Worm (Caenorhabditis elegans) whole organism, early embryonic: ENCODE data around the gene C49A9.1.

Source experiments
- B0310.2 ChIP-seq: sonication (generic microtip); optimal IDR thresholded peaks from 2 replicates; lab custom pipeline; 2016; ENCODE audit warnings: mild to moderate bottlenecking, missing genetic modification characterization, missing compliant biosample characterization
- F13C5.2 ChIP-seq: sonication (generic microtip); optimal IDR thresholded peaks from 2 replicates; lab custom pipeline; 2017; ENCODE audit warnings: mild to moderate bottlenecking, missing genetic modification characterization, inconsistent platforms, missing compliant biosample characterization
- aly-1 ChIP-seq: sonication (generic microtip); optimal IDR thresholded peaks from 2 replicates; lab custom pipeline; 2016; ENCODE audit warnings: missing genetic modification characterization, missing compliant biosample characterization
- ama-1 ChIP-seq: fragments of 150-350 bp; optimal IDR thresholded peaks from 2 replicates; lab custom pipeline; 2014
- ceh-13 ChIP-seq: fragments of 200-800 bp; sonication (Bioruptor generic); optimal IDR thresholded peaks from 2 replicates; lab custom pipeline; 2018; ENCODE audit warnings: mild to moderate bottlenecking, missing genetic modification characterization, missing compliant biosample characterization
- ceh-36 ChIP-seq: sonication (generic microtip); optimal IDR thresholded peaks from 2 replicates; lab custom pipeline; 2016; ENCODE audit warnings: missing genetic modification characterization, inconsistent platforms, missing compliant biosample characterization
- ets-7 ChIP-seq: sonication (generic microtip); optimal IDR thresholded peaks from 2 replicates; lab custom pipeline; 2016; ENCODE audit warnings: missing genotype, missing genetic modification characterization, missing compliant biosample characterization
- flt-1 ChIP-seq: fragments of 200-800 bp; sonication (Bioruptor generic); IDR thresholded peaks from 2 replicates; pipeline ENCODE4 v1.3.6; 2022; ENCODE audit warnings: missing genetic modification characterization, missing compliant biosample characterization
- hmbx-1 ChIP-seq: sonication (generic microtip); optimal IDR thresholded peaks from 2 replicates; lab custom pipeline; 2016; ENCODE audit warnings: mild to moderate bottlenecking, missing genetic modification characterization, missing compliant biosample characterization
- hmg-4 ChIP-seq: fragments of 200-800 bp; sonication (Bioruptor generic); optimal IDR thresholded peaks from 2 replicates; lab custom pipeline; 2018; ENCODE audit warnings: mild to moderate bottlenecking, missing genetic modification characterization, missing compliant biosample characterization
- hnd-1 ChIP-seq: sonication (generic microtip); optimal IDR thresholded peaks from 2 replicates; lab custom pipeline; 2016; ENCODE audit warnings: missing genetic modification characterization, missing compliant biosample characterization
- pes-1 ChIP-seq: fragments of 200-800 bp; sonication (Bioruptor generic); IDR thresholded peaks from 2 replicates; pipeline ENCODE4 v1.3.6; 2022; ENCODE audit warnings: missing genetic modification reagents, missing genetic modification characterization, missing compliant biosample characterization
- scrt-1 ChIP-seq: fragments of 200-800 bp; sonication (Bioruptor generic); IDR thresholded peaks from 2 replicates; pipeline ENCODE4 v1.3.6; 2022; ENCODE audit warnings: missing genetic modification characterization, missing compliant biosample characterization
- sea-1 ChIP-seq: fragments of 200-800 bp; sonication (Bioruptor generic); conservative IDR thresholded peaks from 2 replicates; pipeline ENCODE4 v1.3.6; 2022; ENCODE audit warnings: missing genetic modification characterization, missing compliant biosample characterization
- tbx-11 ChIP-seq: fragments of 200-800 bp; sonication (Bioruptor generic); IDR thresholded peaks from 2 replicates; pipeline ENCODE4 v1.3.6; 2022; ENCODE audit warnings: missing genetic modification characterization, missing compliant biosample characterization
- tbx-37 ChIP-seq: fragments of 200-800 bp; sonication (Bioruptor generic); conservative IDR thresholded peaks from 2 replicates; pipeline ENCODE4 v1.3.6; 2022; ENCODE audit warnings: missing genetic modification reagents, missing genetic modification characterization, missing compliant biosample characterization
- tra-4 ChIP-seq: sonication (generic microtip); optimal IDR thresholded peaks from 2 replicates; lab custom pipeline; 2017; ENCODE audit warnings: missing genetic modification characterization, missing compliant biosample characterization

Gene C49A9.1

ce11 chrIV:6254635-6255034, 26.6 kb downstream of the C49A9.1 start, which contains the start of gene T13A10.64:
Gene T13A10.64, plus strand, starts transcription at chrIV:6254935.
- TF ChIP-seq hnd-1 (tag; lab: Kevin White, UChicago) (no peak), sea-1 (GFP tag; lab: Robert Waterston, UW) (no peak), pes-1 (GFP tag; lab: Robert Waterston, UW) (no peak)

ce11 chrIV:6258967-6259366, 31.0 kb downstream of the C49A9.1 start:
- TF ChIP-seq hmg-4 (GFP tag; lab: Kevin White, UChicago) (no peak), ets-7 (tag; lab: Kevin White, UChicago) (no peak), tbx-11 (no peak), B0310.2 (tag; lab: Kevin White, UChicago) (no peak), flt-1 (no peak), aly-1 (tag; lab: Kevin White, UChicago) (no peak), pes-1 (GFP tag; lab: Robert Waterston, UW) (no peak)

- TF ChIP-seq B0310.2 (tag; lab: Kevin White, UChicago) (no peak), F13C5.2 (no peak), sea-1 (GFP tag; lab: Robert Waterston, UW) (no peak), hmg-4 (GFP tag; lab: Kevin White, UChicago) (no peak)
These were observed 31.7 kb downstream of the C49A9.1 start, which contains the start of gene nlp-16 for ce11 chrIV:6259732-6260131. Gene nlp-16, minus strand, starts transcription at chrIV:6259832.

- TF ChIP-seq hnd-1 (tag; lab: Kevin White, UChicago), result no peak
- no peak for TF ChIP-seq ama-1 (lab: Kevin White, UChicago)
- TF ChIP-seq pes-1 (GFP tag; lab: Robert Waterston, UW), result no peak
- TF ChIP-seq hmbx-1, result no peak
- TF ChIP-seq tbx-11, result no peak
- no peak for TF ChIP-seq tbx-37 (GFP tag; lab: Robert Waterston, UW)
- no peak for TF ChIP-seq hmg-4 (GFP tag; lab: Kevin White, UChicago)
- no peak for TF ChIP-seq B0310.2 (tag; lab: Kevin White, UChicago)
- no peak for TF ChIP-seq tra-4 (tag; lab: Kevin White, UChicago)
- no peak for TF ChIP-seq sea-1 (GFP tag; lab: Robert Waterston, UW)
- TF ChIP-seq F13C5.2, result no peak
- no peak for TF ChIP-seq flt-1
- TF ChIP-seq ceh-36, result no peak
- no peak for TF ChIP-seq ets-7 (tag; lab: Kevin White, UChicago)
- TF ChIP-seq scrt-1 (GFP tag; lab: Robert Waterston, UW), result no peak
These were observed 35.3 kb downstream of the C49A9.1 start, which contains the start of gene srv-28 for ce11 chrIV:6263244-6263643. Gene srv-28, minus strand, starts transcription at chrIV:6263344.

- TF ChIP-seq flt-1, result no peak
- no peak for TF ChIP-seq ceh-36
- no peak for TF ChIP-seq B0310.2 (tag; lab: Kevin White, UChicago)
- TF ChIP-seq ets-7 (tag; lab: Kevin White, UChicago), result no peak
- TF ChIP-seq scrt-1 (GFP tag; lab: Robert Waterston, UW), result no peak
- TF ChIP-seq tbx-37 (GFP tag; lab: Robert Waterston, UW), result no peak
- TF ChIP-seq F13C5.2, result no peak
- no peak for TF ChIP-seq hnd-1 (tag; lab: Kevin White, UChicago)
- TF ChIP-seq pes-1 (GFP tag; lab: Robert Waterston, UW), result no peak
- TF ChIP-seq ama-1 (lab: Kevin White, UChicago), result no peak
- TF ChIP-seq sea-1 (GFP tag; lab: Robert Waterston, UW), result no peak
- no peak for TF ChIP-seq hmg-4 (GFP tag; lab: Kevin White, UChicago)
- TF ChIP-seq tra-4 (tag; lab: Kevin White, UChicago), result no peak
- TF ChIP-seq tbx-11, result no peak
- no peak for TF ChIP-seq aly-1 (tag; lab: Kevin White, UChicago)
- no peak for TF ChIP-seq hmbx-1
- no peak for TF ChIP-seq ceh-13 (GFP tag; lab: Kevin White, UChicago)
These were observed 38.5 kb downstream of the C49A9.1 start, which contains the start of gene srv-29 for ce11 chrIV:6266499-6266898. Gene srv-29, minus strand, starts transcription at chrIV:6266599.

- TF ChIP-seq F13C5.2 (no peak), tbx-11 (no peak), aly-1 (tag; lab: Kevin White, UChicago) (no peak), hmg-4 (GFP tag; lab: Kevin White, UChicago) (no peak), scrt-1 (GFP tag; lab: Robert Waterston, UW) (no peak), ceh-36 (no peak), hmbx-1 (no peak), ets-7 (tag; lab: Kevin White, UChicago) (no peak), tra-4 (tag; lab: Kevin White, UChicago) (no peak), pes-1 (GFP tag; lab: Robert Waterston, UW) (no peak), tbx-37 (GFP tag; lab: Robert Waterston, UW) (no peak), flt-1 (no peak)
These were observed 41.4 kb downstream of the C49A9.1 start, which contains the start of gene srv-30 for ce11 chrIV:6269346-6269745. Gene srv-30, minus strand, starts transcription at chrIV:6269446.

- TF ChIP-seq ama-1 (lab: Kevin White, UChicago), result no peak
- no peak for TF ChIP-seq tbx-37 (GFP tag; lab: Robert Waterston, UW)
- no peak for TF ChIP-seq ceh-36
- no peak for TF ChIP-seq pes-1 (GFP tag; lab: Robert Waterston, UW)
- no peak for TF ChIP-seq B0310.2 (tag; lab: Kevin White, UChicago)
- TF ChIP-seq sea-1 (GFP tag; lab: Robert Waterston, UW), result no peak
- no peak for TF ChIP-seq hnd-1 (tag; lab: Kevin White, UChicago)
- no peak for TF ChIP-seq scrt-1 (GFP tag; lab: Robert Waterston, UW)
- no peak for TF ChIP-seq F13C5.2
These were observed 43.9 kb downstream of the C49A9.1 start, which contains the start of gene srv-31 for ce11 chrIV:6271923-6272322. Gene srv-31, minus strand, starts transcription at chrIV:6272023.

ce11 chrIV:6275671-6276209, 47.8 kb downstream of the C49A9.1 start, which contains the start of the genes aat-4 and T13A10.1:
Gene aat-4, minus strand, starts transcription at chrIV:6275721.
Gene T13A10.1, plus strand, starts transcription at chrIV:6276081.
- no peak for TF ChIP-seq hmg-4 (GFP tag; lab: Kevin White, UChicago)
- TF ChIP-seq tra-4 (tag; lab: Kevin White, UChicago), result no peak
- TF ChIP-seq pes-1 (GFP tag; lab: Robert Waterston, UW), result no peak
- no peak for TF ChIP-seq tbx-11
- TF ChIP-seq ceh-13 (GFP tag; lab: Kevin White, UChicago), result no peak
- no peak for TF ChIP-seq aly-1 (tag; lab: Kevin White, UChicago)
- TF ChIP-seq F13C5.2, result no peak
- no peak for TF ChIP-seq B0310.2 (tag; lab: Kevin White, UChicago)
- TF ChIP-seq hnd-1 (tag; lab: Kevin White, UChicago), result no peak
- TF ChIP-seq tbx-37 (GFP tag; lab: Robert Waterston, UW), result no peak
- no peak for TF ChIP-seq ceh-36
- no peak for TF ChIP-seq sea-1 (GFP tag; lab: Robert Waterston, UW)
- TF ChIP-seq flt-1, result no peak
- no peak for TF ChIP-seq ets-7 (tag; lab: Kevin White, UChicago)
- no peak for TF ChIP-seq ama-1 (lab: Kevin White, UChicago)
- TF ChIP-seq hmbx-1, result no peak
